Fruit fly (Drosophila melanogaster) whole organism, wandering third instar larva: ENCODE measurements around the gene Kif3C.

Source experiments
- Abd-B ChIP-seq: fragments of >200 bp; optimal IDR thresholded peaks from 2 replicates; lab custom pipeline; 2017; ENCODE audit warnings: missing biosample characterization, missing genetic modification characterization
- Dif ChIP-seq: fragments of 200-275, 200-300 bp; sonication (Bioruptor generic); optimal IDR thresholded peaks from 2 replicates; lab custom pipeline; 2018; ENCODE audit warnings: missing biosample characterization, missing genetic modification characterization; ENCODE audit not compliant: partially characterized antibody
- Mio ChIP-seq: sonication (Bioruptor generic); optimal IDR thresholded peaks from 2 replicates; lab custom pipeline; 2016; ENCODE audit warnings: missing biosample characterization, missing genetic modification characterization
- pan ChIP-seq: fragments of >200 bp; optimal IDR thresholded peaks from 2 replicates; lab custom pipeline; 2017
- usp ChIP-seq: fragments of >200 bp; optimal IDR thresholded peaks from 2 replicates; lab custom pipeline; 2017; ENCODE audit warnings: missing biosample characterization, missing genetic modification characterization

dm6 chr4:1144715-1145114 lies 2.6 kb upstream of the Kif3C start:
- no peak for TF ChIP-seq Mio (GFP tag; lab: Kevin White, UChicago)
- no peak for TF ChIP-seq Abd-B (GFP tag; lab: Kevin White, UChicago)
- TF ChIP-seq pan (lab: Kevin White, UChicago): no peak
- no peak for TF ChIP-seq usp (GFP tag; lab: Kevin White, UChicago)
- TF ChIP-seq Dif (GFP tag; lab: Kevin White, UChicago): no peak
